Fruit fly (Drosophila melanogaster) S2 (cell line): ENCODE measurements around the gene CG6753.

Source experiments
- CG8478 ChIP-seq: fragments of >200 bp; optimal IDR thresholded peaks from 2 replicates; lab custom pipeline; 2018
- CTCF ChIP-seq, 2 experiments: fragments of >200 bp; optimal IDR thresholded peaks; 2 replicates each; lab custom pipeline; 2018

Gene CG6753

DNA sequence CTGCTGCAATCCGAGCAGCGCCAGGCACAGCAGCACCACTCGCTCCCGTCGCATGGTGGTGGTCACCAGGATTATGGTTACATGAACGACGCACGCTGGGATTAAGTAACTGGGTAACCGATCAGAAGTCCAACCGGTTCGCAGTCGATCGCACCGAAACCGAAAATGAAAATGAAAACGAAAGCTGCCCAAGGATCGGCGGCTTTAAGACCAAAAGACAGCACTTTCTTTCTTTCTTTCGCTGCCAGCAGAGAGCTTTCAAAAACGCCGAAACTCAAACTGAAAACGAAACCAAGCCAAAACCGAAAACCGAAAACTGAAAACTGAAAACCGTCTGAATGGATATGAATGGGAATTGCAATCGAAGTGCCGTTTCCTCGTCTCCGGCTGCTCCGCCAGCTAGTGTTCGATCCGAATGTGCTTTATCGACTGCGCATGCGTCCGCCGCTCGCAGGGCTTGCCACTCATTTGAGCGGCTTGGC is at the start of gene CG6753:
Gene CG6753 (minus strand): TSS at position 432 of the 482 bp plus-strand sequence.
- TF ChIP-seq CG8478 (lab: Kevin White, UChicago) (no peak), CTCF (optimal IDR thresholded peaks at IDR 0.05; lab: Kevin White, UChicago) (no peak)

DNA sequence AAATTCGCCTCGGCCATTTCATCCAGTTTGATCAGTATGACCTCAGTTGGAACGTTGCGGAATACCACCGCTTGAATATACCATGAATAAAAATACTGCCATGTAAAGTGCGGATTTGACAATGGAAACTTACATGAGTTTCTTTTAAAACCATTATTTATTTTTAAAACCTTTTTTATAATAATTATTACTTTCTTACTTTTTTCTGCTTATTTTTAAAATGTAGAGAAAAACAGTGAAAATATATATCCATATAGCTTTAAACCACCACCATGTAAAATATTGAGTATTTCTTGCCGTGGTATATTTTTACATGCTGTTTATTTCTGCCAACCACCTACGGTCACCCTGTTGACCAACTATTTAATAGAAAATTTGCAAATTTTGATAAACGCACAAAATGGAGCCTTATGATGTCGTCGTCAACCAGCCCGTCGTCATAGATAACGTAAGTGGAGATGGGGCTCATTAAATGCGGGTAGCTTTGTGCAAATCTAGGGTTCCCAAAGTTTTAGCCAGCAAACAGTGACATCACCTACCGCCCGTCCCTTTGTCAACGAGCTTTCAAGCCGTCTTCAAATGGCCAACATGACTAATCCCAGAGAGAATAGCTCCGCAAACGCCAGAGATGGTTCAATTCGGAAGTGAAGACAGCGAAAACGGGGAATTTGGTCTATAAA is 49.3 kb upstream of the CG6753 start, which contains the start of gene Arp1:
Gene Arp1 (plus strand): TSS at position 322 of the 680 bp plus-strand sequence.
- TF ChIP-seq CG8478 (lab: Kevin White, UChicago) (no peak), CTCF (optimal IDR thresholded peaks at IDR 0.05; lab: Kevin White, UChicago) (no peak)

DNA sequence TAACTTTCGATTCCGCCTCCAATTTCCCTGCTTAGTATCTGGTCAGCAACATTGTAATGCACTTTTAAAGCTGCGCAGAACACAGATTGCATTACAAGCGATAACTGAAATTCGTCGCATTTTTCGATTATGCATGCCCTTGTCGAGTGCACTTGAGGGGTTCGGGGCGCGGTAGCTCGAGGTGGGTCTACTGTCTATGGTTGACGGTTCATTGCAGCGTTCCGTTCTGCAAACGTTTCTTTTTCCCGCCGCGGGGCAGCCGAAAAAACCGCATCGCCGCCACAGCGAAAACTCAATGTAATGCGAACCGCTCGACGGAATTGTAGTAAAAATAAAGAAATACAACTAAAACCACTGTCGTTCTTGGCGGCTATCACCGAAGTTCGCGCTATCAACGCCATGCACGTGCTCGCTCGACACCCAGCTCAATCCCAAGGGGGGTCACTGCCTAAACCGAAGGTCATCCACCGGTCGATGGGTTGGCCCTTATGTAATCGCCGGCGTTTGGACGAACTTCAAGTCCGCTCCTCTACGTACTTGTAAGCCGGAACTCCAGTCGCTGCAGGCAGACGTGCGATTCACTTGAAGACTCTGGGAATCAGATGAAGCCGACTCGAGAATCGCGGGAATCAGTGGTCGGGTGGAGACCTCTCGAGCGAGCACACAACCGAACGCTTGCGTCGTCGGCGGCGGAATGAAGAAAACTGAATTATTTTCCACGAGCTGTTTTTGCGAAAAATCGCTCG is 46.6 kb upstream of the CG6753 start, which contains the start of gene kar:
Gene kar (minus strand): TSS at position 696 of the 746 bp plus-strand sequence.
- TF ChIP-seq CTCF (optimal IDR thresholded peaks at IDR 0.05; lab: Kevin White, UChicago) (no peak), CG8478 (lab: Kevin White, UChicago) (no peak)

DNA sequence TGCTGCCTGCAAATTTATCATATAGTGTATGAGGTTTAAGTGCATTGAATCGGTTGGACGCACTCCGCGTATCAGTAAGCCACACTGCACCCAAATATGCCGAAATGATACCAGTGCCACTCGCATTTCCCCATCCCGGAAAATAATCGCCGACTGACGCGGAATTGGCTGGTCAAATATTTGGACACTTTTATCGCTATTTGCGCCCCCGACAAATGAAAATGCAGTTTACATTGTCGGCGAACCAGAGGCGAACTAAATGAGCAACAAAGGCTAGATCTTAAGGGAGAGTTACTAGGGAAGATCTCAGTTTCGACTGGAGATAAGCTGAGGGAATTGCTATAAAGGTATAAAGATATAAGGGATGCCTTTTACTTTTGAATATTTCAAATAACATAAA is 45.8 kb upstream of the CG6753 start:
- TF ChIP-seq CG8478 (lab: Kevin White, UChicago) = no peak
- no peak for TF ChIP-seq CTCF (optimal IDR thresholded peaks at IDR 0.05; lab: Kevin White, UChicago)

DNA sequence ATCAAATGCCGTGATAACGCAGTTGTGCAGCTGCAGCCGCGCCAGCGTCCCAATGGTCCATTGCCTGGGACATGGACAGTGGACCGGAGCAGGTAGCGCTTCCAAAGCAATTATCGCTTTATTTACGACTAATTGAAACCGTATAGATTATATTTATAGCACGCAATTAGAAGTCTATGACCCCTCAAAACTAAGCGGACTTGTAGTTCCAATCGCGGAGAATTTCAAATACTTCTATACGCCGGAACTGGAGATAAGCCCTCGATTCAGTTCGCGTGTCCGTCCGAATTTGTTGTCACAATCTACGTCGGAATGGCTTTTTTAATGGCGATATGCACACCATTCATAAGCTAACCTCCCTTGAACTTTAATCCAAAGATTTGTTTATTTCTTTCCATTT is 43.0 kb upstream of the CG6753 start:
- no peak for TF ChIP-seq CTCF (optimal IDR thresholded peaks at IDR 0.05; lab: Kevin White, UChicago)
- TF ChIP-seq CG8478 (lab: Kevin White, UChicago) = no peak

DNA sequence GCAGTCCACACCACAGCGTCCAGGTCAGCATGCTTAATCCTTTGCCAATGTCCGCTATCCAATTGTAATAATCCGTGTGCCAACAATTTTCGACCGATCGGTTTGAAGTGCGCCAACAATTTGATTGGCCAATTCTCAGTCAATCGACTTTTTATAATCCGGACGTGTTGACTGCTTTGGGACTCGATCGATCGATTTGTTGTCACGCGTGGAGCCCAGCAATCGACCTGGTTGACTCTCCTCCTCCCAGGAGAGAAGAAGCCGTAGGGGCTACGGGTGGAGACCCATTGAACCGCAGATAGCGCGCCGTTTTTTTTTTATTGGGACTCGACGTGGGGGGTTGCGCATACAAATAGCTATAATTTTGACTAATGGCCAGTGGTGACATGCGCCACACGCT is 39.0 kb upstream of the CG6753 start, which contains the start of gene Cyp313a4:
Gene Cyp313a4 (minus strand): TSS at position 101 of the 400 bp plus-strand sequence.
- TF ChIP-seq CG8478 (lab: Kevin White, UChicago) (no peak), CTCF (optimal IDR thresholded peaks at IDR 0.05; lab: Kevin White, UChicago) (no peak)

DNA sequence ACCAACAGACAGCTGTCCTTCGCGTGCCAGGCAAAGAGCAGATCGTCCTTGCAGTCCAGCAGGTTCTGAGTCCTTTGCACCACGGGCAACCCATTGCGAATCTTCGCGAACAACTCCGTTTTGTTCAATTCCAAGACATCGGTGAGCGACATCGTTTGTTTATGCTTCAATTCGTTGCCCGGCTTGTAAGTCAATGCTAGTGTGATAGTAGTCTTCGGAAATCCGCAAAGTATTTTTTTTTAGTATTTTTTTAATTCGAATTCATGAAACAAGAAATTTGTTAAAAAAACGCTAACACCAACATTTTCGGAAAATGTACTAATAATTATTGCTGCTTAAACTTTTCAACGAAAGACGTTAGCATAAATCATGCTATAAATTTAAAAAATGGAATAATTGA is 36.6 kb upstream of the CG6753 start, which contains the start of gene mbo:
Gene mbo (minus strand): TSS at position 203 of the 400 bp plus-strand sequence.
- no peak for TF ChIP-seq CG8478 (lab: Kevin White, UChicago)
- TF ChIP-seq CTCF (optimal IDR thresholded peaks at IDR 0.05; lab: Kevin White, UChicago) = no peak

DNA sequence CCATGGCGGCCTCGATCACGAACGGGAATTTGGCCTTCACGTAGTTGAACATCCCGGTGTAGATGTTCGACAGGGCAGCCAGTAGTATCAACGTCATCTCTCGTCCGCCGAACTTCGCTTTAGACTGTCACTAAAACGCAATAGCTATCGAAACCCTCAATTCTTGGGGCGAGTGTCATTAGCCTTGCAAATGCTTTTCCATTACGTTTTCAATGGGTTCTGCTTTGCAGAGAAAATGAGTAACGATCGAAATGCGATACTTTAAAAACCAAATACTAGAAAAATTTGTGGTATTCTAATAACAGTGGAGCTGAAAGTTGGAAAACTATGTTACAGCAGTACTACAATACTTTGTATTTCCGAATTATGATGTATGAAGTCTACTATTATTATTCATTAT is 33.9 kb upstream of the CG6753 start, which contains the start of gene CG43630:
Gene CG43630 (minus strand): TSS at position 101 of the 400 bp plus-strand sequence.
- TF ChIP-seq CTCF (optimal IDR thresholded peaks at IDR 0.05; lab: Kevin White, UChicago) = no peak
- no peak for TF ChIP-seq CG8478 (lab: Kevin White, UChicago)

DNA sequence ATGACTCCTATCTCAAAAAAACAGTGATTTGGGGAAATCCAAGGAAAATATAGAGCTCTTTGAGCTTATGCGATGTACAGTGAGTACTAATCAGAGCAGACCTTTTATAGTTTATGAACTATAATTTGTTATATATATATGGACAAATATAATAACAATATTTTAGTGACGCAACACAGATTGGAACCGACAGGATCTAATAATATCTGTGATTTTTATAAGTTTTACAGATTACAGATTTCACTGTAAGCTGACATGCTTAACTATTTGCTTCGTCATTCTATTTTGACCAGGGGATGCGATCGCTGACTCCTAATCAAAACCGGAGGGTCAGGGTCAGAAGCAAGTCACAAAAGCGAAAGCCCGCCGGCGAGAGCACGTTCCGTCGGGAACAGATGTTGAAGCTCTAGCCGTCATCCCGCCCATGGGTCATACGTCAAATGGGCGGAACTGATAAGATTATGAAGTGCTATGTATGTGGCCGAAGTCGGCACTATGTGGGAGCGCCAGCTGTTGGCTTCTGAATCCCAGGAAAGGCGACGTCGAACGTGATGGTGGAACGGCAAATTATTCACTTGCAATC is 31.9 kb upstream of the CG6753 start, which contains the start of gene Gnmt:
Gene Gnmt (plus strand): TSS at position 568 of the 583 bp plus-strand sequence.
- TF ChIP-seq CG8478 (lab: Kevin White, UChicago) = no peak
- TF ChIP-seq CTCF (optimal IDR thresholded peaks at IDR 0.05; lab: Kevin White, UChicago) = no peak

DNA sequence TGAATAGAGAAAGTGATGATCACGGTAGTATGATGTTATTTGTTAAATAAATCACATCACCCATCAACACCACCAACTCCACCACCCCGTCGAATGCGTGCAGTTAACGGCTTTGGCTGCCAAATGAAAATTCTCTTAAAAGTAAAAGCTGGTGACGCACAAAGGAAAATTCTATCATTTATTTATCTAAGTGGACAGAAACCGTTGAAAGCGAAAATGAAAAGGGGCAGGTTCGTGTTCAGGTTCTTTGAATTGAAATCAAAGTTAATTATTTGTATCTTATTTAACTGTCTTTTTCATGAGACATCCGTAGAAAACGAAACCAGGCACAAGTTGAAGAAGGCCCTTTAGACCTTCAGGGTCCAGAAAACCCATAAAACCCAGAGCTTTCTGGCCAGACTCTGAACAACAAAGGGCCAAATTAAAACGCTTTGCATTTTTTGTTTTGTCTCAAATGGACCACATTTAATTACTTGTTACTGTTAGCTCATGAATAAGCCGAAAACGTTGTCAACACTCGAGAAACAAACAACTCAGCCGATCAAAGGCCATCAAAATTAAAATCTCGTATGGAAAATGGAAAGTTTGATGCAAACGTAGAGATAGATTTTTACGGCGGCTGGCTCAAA is 24.0 kb upstream of the CG6753 start:
- TF ChIP-seq CG8478 (lab: Kevin White, UChicago) (no peak), CTCF (optimal IDR thresholded peaks at IDR 0.05; lab: Kevin White, UChicago) (no peak)

DNA sequence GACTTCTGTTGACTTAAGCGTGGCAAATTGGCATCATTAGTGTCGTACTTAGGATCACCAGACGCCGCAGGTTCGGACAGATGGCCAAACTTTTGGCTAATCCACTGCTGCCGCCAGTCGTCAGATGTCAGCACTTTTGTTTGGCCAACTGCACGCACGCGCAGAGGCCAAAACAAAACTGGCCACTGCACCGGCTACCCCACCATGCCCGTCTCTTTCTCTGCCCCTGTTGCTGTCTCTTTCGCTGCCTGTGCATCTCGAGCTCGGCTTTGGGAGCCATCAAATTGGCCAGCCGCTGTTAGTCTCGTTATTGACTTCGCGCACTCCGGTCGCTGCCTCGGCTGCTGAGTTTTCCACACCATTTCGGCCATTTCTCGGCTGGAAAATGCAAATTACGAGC is 20.2 kb upstream of the CG6753 start, which contains the start of gene CG14395:
Gene CG14395 (plus strand): TSS at position 301 of the 400 bp plus-strand sequence.
- no peak for TF ChIP-seq CTCF (optimal IDR thresholded peaks at IDR 0.05; lab: Kevin White, UChicago)
- TF ChIP-seq CG8478 (lab: Kevin White, UChicago) = no peak

DNA sequence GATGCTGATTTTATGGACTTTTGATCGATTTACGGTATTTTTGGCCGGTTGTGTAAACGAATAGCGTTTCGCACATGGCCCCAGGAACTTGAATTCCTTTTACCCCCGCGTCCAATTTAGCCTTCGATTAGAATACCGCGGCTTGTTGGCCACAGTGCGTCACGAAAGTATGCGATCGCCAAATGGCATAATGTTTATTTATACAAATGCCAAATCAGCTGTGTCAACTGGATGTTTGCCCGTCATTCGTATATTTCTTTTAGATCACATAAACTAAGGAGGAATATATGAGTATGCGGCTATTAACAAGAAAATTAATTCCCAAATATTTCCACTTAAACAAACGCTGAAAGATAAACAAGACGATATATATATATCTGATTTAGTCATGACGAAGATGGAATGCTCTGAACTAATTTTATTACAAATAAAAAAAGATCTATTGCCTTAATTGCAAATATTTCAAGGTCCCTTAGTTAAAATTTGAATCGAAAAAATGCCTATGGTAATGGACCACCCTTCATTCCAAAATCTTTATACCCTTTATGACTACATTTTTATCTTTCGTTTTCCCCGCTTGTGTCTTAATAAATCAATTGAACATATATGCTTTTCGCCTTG is 14.8 kb upstream of the CG6753 start:
- TF ChIP-seq CG8478 (lab: Kevin White, UChicago) (no peak), CTCF (optimal IDR thresholded peaks at IDR 0.05; lab: Kevin White, UChicago) (no peak)

DNA sequence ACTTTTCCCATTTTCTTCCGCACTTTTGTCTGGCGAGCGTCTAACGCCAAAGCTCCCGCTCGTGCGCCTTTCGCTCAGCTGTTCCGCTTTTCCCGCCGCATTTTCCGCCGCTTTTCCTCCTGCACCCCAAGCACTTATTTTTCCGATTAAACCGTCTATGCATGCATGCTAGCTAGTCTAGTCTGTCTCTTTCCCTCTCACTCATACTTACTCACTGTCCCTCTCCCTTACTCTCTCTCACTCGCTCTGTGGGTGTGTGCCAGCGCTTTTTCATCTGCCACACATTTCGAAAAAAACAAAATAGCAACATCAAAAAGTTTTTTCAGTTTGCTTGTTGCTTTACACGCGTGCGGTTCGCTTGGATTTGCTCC is 12.0 kb upstream of the CG6753 start, which contains the start of gene CG6225:
Gene CG6225 (plus strand): TSS at position 325 of the 371 bp plus-strand sequence.
- no peak for TF ChIP-seq CTCF (optimal IDR thresholded peaks at IDR 0.05; lab: Kevin White, UChicago)
- no peak for TF ChIP-seq CG8478 (lab: Kevin White, UChicago)
